Worm (Caenorhabditis elegans) whole organism, L4 larva: Measurements from ENCODE around the gene stt-3.

ENCODE experiments used
- F26F4.8 ChIP-seq: fragments of 200-800 bp; sonication (Bioruptor generic); conservative IDR thresholded peaks from 2 replicates; pipeline ENCODE4 v1.3.6; 2022; ENCODE audit warnings: missing genetic modification characterization, missing compliant biosample characterization
- F37D6.2 ChIP-seq: sonication (generic microtip); optimal IDR thresholded peaks from 2 replicates; lab custom pipeline; 2016; ENCODE audit warnings: mild to moderate bottlenecking, missing genetic modification characterization, missing compliant biosample characterization
- T20F7.1 ChIP-seq: fragments of 200-800 bp; sonication (Bioruptor generic); optimal IDR thresholded peaks from 2 replicates; lab custom pipeline; 2018; ENCODE audit warnings: mild to moderate bottlenecking, missing genetic modification characterization, missing compliant biosample characterization
- ZK337.2 ChIP-seq: fragments of 200-800 bp; sonication (Bioruptor generic); IDR thresholded peaks from 2 replicates; pipeline ENCODE4 v1.3.6; 2022; ENCODE audit warnings: missing genetic modification reagents, missing genetic modification characterization, missing compliant biosample characterization
- aha-1 ChIP-seq: fragments of 150-350 bp; peaks from one replicate; lab custom pipeline; 2014; ENCODE audit warnings: missing biosample characterization, missing genetic modification characterization
- aly-2 ChIP-seq: sonication (generic microtip); optimal IDR thresholded peaks from 2 replicates; lab custom pipeline; 2018; ENCODE audit warnings: missing biosample characterization, missing genetic modification characterization
- ama-1 ChIP-seq: fragments of 150-350 bp; optimal IDR thresholded peaks from 2 replicates; lab custom pipeline; 2014; ENCODE audit warnings: inconsistent platforms, mixed read lengths
- attf-4 ChIP-seq: sonication (generic microtip); optimal IDR thresholded peaks from 3 replicates; lab custom pipeline; 2017; ENCODE audit warnings: missing biosample characterization, missing genetic modification characterization
- ceh-82 ChIP-seq: sonication (generic microtip); optimal IDR thresholded peaks from 2 replicates; lab custom pipeline; 2017; ENCODE audit warnings: missing biosample characterization, missing genetic modification characterization
- daf-12 ChIP-seq: fragments of 150-350 bp; optimal IDR thresholded peaks from 2 replicates; lab custom pipeline; 2014; ENCODE audit warnings: missing biosample characterization, missing genetic modification reagents, missing genetic modification characterization
- daf-19 ChIP-seq: fragments of 200-800 bp; sonication (Bioruptor generic); conservative IDR thresholded peaks from 2 replicates; pipeline ENCODE4 v1.3.6; 2022; ENCODE audit warnings: missing genetic modification characterization, missing compliant biosample characterization
- dmd-6 ChIP-seq: fragments of 200-800 bp; sonication (Bioruptor generic); IDR thresholded peaks from 2 replicates; pipeline ENCODE4 v1.3.6; 2022; ENCODE audit warnings: missing genetic modification reagents, missing genetic modification characterization, missing compliant biosample characterization
- dmd-8 ChIP-seq: fragments of 200-800 bp; sonication (Bioruptor generic); IDR thresholded peaks from 2 replicates; pipeline ENCODE4 v1.3.6; 2022; ENCODE audit warnings: missing genetic modification characterization, missing compliant biosample characterization
- dmd-9 ChIP-seq: fragments of 200-800 bp; sonication (Bioruptor generic); IDR thresholded peaks from 2 replicates; pipeline ENCODE4 v1.3.6; 2022; ENCODE audit warnings: missing genetic modification reagents, missing genetic modification characterization, missing compliant biosample characterization
- fos-1 ChIP-seq: fragments of 150-350 bp; optimal IDR thresholded peaks from 2 replicates; lab custom pipeline; 2014; ENCODE audit warnings: missing biosample characterization, missing genetic modification characterization
- gei-8 ChIP-seq: fragments of 200-800 bp; sonication (Bioruptor generic); optimal IDR thresholded peaks from 2 replicates; lab custom pipeline; 2018; ENCODE audit warnings: mild to moderate bottlenecking, missing genetic modification characterization, missing compliant biosample characterization
- hmg-1.1 ChIP-seq: fragments of 200-800 bp; sonication (Bioruptor generic); IDR thresholded peaks from 2 replicates; pipeline ENCODE4 v1.3.6; 2022; ENCODE audit warnings: missing genetic modification reagents, missing genetic modification characterization, missing compliant biosample characterization
- lin-13 ChIP-seq: fragments of 150-350 bp; optimal IDR thresholded peaks from 2 replicates; lab custom pipeline; 2014; ENCODE audit warnings: missing biosample characterization, missing genetic modification reagents, missing genetic modification characterization
- lin-15B ChIP-seq: fragments of 150-350 bp; sonication (generic microtip); optimal IDR thresholded peaks from 3 replicates; lab custom pipeline; 2014; ENCODE audit warnings: missing biosample characterization, missing genetic modification characterization
- lir-3 ChIP-seq: sonication (generic microtip); optimal IDR thresholded peaks from 2 replicates; lab custom pipeline; 2016; ENCODE audit warnings: mild to moderate bottlenecking, missing genetic modification characterization, missing compliant biosample characterization
- madf-5 ChIP-seq, 2 experiments: fragments of 200-800 bp; sonication (Bioruptor generic); IDR thresholded peaks; 2 replicates each; pipeline ENCODE4 v1.3.6; 2022; ENCODE audit warnings: missing compliant biosample characterization in 2 of 2, missing genetic modification characterization in 2 of 2
- madf-9 ChIP-seq: fragments of 200-800 bp; sonication (Bioruptor generic); conservative IDR thresholded peaks from 2 replicates; pipeline ENCODE4 v1.3.6; 2022; ENCODE audit warnings: missing genetic modification reagents, missing genetic modification characterization, missing compliant biosample characterization
- mdl-1 ChIP-seq, 2 experiments: fragments of 150-350 bp in 1 of 2; sonication (generic microtip) in 1 of 2; optimal IDR thresholded peaks; 2 replicates each; lab custom pipeline; 2014 to 2017; ENCODE audit warnings: missing biosample characterization in 2 of 2, missing genetic modification characterization in 2 of 2
- mes-2 ChIP-seq: sonication (generic microtip); optimal IDR thresholded peaks from 2 replicates; lab custom pipeline; 2016; ENCODE audit warnings: missing genotype, mild to moderate bottlenecking, missing genetic modification characterization, missing compliant biosample characterization; ENCODE audit not compliant: poor library complexity, severe bottlenecking
- mxl-3 ChIP-seq: fragments of 200-800 bp; sonication (Bioruptor generic); optimal IDR thresholded peaks from 2 replicates; lab custom pipeline; 2018; ENCODE audit warnings: mild to moderate bottlenecking, missing genetic modification characterization, missing compliant biosample characterization
- nhr-10 ChIP-seq: fragments of 150-350 bp; optimal IDR thresholded peaks from 2 replicates; lab custom pipeline; 2014; ENCODE audit warnings: missing biosample characterization, missing genetic modification characterization
- nhr-111 ChIP-seq: fragments of 200-800 bp; sonication (Bioruptor generic); optimal IDR thresholded peaks from 2 replicates; lab custom pipeline; 2018; ENCODE audit warnings: mild to moderate bottlenecking, missing genetic modification characterization, missing compliant biosample characterization
- nhr-41 ChIP-seq: fragments of 200-800 bp; sonication (Bioruptor generic); IDR thresholded peaks from 2 replicates; pipeline ENCODE4 v1.3.6; 2022; ENCODE audit warnings: missing genetic modification reagents, missing genetic modification characterization, missing compliant biosample characterization
- nhr-76 ChIP-seq: fragments of 150-350 bp; optimal IDR thresholded peaks from 2 replicates; lab custom pipeline; 2014; ENCODE audit warnings: missing biosample characterization, missing genetic modification characterization
- nhr-77 ChIP-seq: fragments of 150-350 bp; optimal IDR thresholded peaks from 2 replicates; lab custom pipeline; 2014; ENCODE audit warnings: missing biosample characterization, missing genetic modification characterization
- pha-4 ChIP-seq, 2 experiments: fragments of 150-350 bp in 1 of 2; fragments of 200-800 bp in 1 of 2; sonication (Bioruptor generic) in 1 of 2; IDR thresholded peaks in 1 of 2; optimal IDR thresholded peaks in 1 of 2; 2 replicates each; pipeline versions ENCODE4 v1.3.6 to Lab custom; 2014 to 2022; ENCODE audit warnings: missing genetic modification characterization in 2 of 2, missing genetic modification reagents in 2 of 2, missing biosample characterization in 1 of 2, missing compliant biosample characterization in 1 of 2
- php-3 ChIP-seq: fragments of 200-800 bp; sonication (Bioruptor generic); IDR thresholded peaks from 2 replicates; pipeline ENCODE4 v1.3.6; 2022; ENCODE audit warnings: missing genetic modification reagents, missing genetic modification characterization, missing compliant biosample characterization
- pqm-1 ChIP-seq: sonication (generic microtip); optimal IDR thresholded peaks from 2 replicates; lab custom pipeline; 2017; ENCODE audit warnings: missing biosample characterization, missing genetic modification characterization
- sdz-12 ChIP-seq: fragments of 200-800 bp; sonication (Bioruptor generic); optimal IDR thresholded peaks from 2 replicates; lab custom pipeline; 2018; ENCODE audit warnings: mild to moderate bottlenecking, missing genetic modification characterization, missing compliant biosample characterization
- unc-130 ChIP-seq: sonication (generic microtip); optimal IDR thresholded peaks from 2 replicates; lab custom pipeline; 2016; ENCODE audit warnings: missing genetic modification reagents, missing genetic modification characterization, missing compliant biosample characterization
- zfp-2 ChIP-seq: sonication (generic microtip); optimal IDR thresholded peaks from 2 replicates; lab custom pipeline; 2016; ENCODE audit warnings: mild to moderate bottlenecking, missing genetic modification characterization, missing compliant biosample characterization
- ztf-7 ChIP-seq: fragments of 150-350 bp; optimal IDR thresholded peaks from 2 replicates; lab custom pipeline; 2014; ENCODE audit warnings: missing biosample characterization, missing genetic modification characterization

stt-3 gene

ce11 chrIII:6245728-6246127 lies 2.7 kb upstream of the stt-3 start, which contains the start of gene bcas-2:
Gene bcas-2, minus strand, starts transcription at chrIII:6245828.
- TF ChIP-seq fos-1 (tag; lab: Kevin White, UChicago): no peak

- TF ChIP-seq ceh-82 (tag; lab: Kevin White, UChicago) (no peak), daf-19 (GFP tag; lab: Robert Waterston, UW) (no peak), php-3 (GFP tag; lab: Robert Waterston, UW) (no peak), mxl-3 (GFP tag; lab: Kevin White, UChicago) (no peak), mes-2 (tag; lab: Kevin White, UChicago) (no peak), ZK337.2 (GFP tag; lab: Robert Waterston, UW) (no peak), unc-130 (no peak), F37D6.2 (no peak), madf-5 (GFP tag; IDR thresholded peaks at IDR 0.05; lab: Robert Waterston, UW) (no peak), madf-9 (GFP tag; lab: Robert Waterston, UW) (no peak), lin-13 (no peak), mdl-1 (tag; optimal IDR thresholded peaks at IDR 0.05; lab: Kevin White, UChicago) (no peak), T20F7.1 (GFP tag; lab: Kevin White, UChicago) (no peak), sdz-12 (GFP tag; lab: Kevin White, UChicago) (no peak), nhr-77 (tag; lab: Kevin White, UChicago) (no peak), lir-3 (tag; lab: Kevin White, UChicago) (no peak), dmd-9 (GFP tag; lab: Robert Waterston, UW) (no peak), ama-1 (lab: Kevin White, UChicago) (no peak), pqm-1 (tag; lab: Kevin White, UChicago) (no peak), gei-8 (no peak)
Observed at ce11 chrIII:6251511-6251910, 3.1 kb downstream of the stt-3 start, which contains the start of gene amdh-1. Gene amdh-1, plus strand, starts transcription at chrIII:6251811.

ce11 chrIII:6254737-6255136 lies 6.3 kb downstream of the stt-3 start, which contains the start of gene srg-8:
Gene srg-8, minus strand, starts transcription at chrIII:6254837.
- no peak for TF ChIP-seq nhr-10 (tag; lab: Kevin White, UChicago)
- TF ChIP-seq, all 104 proteins: peak for 0

ce11 chrIII:6256675-6257074 lies 8.2 kb downstream of the stt-3 start, which contains the start of gene srg-9:
Gene srg-9, minus strand, starts transcription at chrIII:6256775.
- no peak for TF ChIP-seq nhr-41
- TF ChIP-seq dmd-8 (GFP tag; lab: Robert Waterston, UW): no peak
- TF ChIP-seq ceh-82 (tag; lab: Kevin White, UChicago): no peak
- no peak for TF ChIP-seq dmd-6 (GFP tag; lab: Robert Waterston, UW)
- TF ChIP-seq nhr-10 (tag; lab: Kevin White, UChicago): no peak
- no peak for TF ChIP-seq attf-4 (tag; lab: Kevin White, UChicago)
- no peak for TF ChIP-seq nhr-111 (GFP tag; lab: Kevin White, UChicago)
- TF ChIP-seq ztf-7 (tag; lab: Kevin White, UChicago): no peak

DNA sequence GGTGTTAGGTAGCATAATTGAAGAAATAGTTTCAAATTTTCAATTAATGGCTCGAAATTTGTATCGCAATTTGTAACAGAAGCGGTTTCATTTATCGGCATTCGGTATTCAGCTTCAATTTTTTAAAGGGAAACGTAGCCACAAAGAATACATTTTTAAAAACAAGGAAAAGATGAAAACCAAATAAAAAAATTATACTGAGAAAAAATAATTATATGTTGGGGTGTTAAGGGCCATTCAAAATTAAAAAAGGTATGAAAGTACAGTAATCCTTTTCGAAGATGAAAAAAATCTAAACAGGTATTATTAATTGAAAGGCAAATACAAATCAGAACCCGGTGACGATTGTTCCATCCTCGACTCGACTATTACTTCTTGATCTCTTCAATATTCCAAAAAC lies 9.8 kb downstream of the stt-3 start, which contains the start of gene srg-1:
Gene srg-1 (minus strand): TSS at position 101 of the 400 bp plus-strand sequence.
- TF ChIP-seq hmg-1.1 (GFP tag; lab: Robert Waterston, UW): no peak
- no peak for TF ChIP-seq nhr-76 (tag; lab: Kevin White, UChicago)
- TF ChIP-seq daf-12: no peak
- TF ChIP-seq aly-2 (tag; lab: Kevin White, UChicago): no peak
- TF ChIP-seq pha-4 (GFP tag; IDR thresholded peaks at IDR 0.05; lab: Robert Waterston, UW): no peak
- no peak for TF ChIP-seq pha-4 (tag; optimal IDR thresholded peaks at IDR 0.05; lab: Kevin White, UChicago)
- no peak for TF ChIP-seq lin-15B (tag; lab: Kevin White, UChicago)
- no peak for TF ChIP-seq zfp-2 (tag; lab: Kevin White, UChicago)
- no peak for TF ChIP-seq F26F4.8 (GFP tag; lab: Robert Waterston, UW)
- no peak for TF ChIP-seq aha-1 (tag; lab: Kevin White, UChicago)
- TF ChIP-seq, all 104 proteins: peak for 0
